Fruit fly (Drosophila melanogaster) whole organism, embryonic: ENCODE data around the gene CG34434.

Experiments used
- Aef1 ChIP-seq: fragments of 200-800 bp; sonication (Bioruptor generic); IDR thresholded peaks from 3 replicates; pipeline ENCODE4 v1.3.6; 2022; ENCODE audit warnings: missing biosample characterization, missing genetic modification characterization
- B-H2 ChIP-seq: fragments of 200-800 bp; sonication (Bioruptor generic); optimal IDR thresholded peaks from 2 replicates; lab custom pipeline; 2018; ENCODE audit warnings: missing biosample characterization, mild to moderate bottlenecking, missing genetic modification characterization
- BEAF-32 ChIP-seq: fragments of 200-800 bp; sonication (Bioruptor generic); optimal IDR thresholded peaks from 3 replicates; lab custom pipeline; 2017; ENCODE audit warnings: missing biosample characterization, missing genetic modification characterization, mild to moderate bottlenecking, moderate library complexity, missing genetic modification reagents
- Blimp-1 ChIP-seq: fragments of 200-800 bp; sonication (Bioruptor generic); optimal IDR thresholded peaks from 3 replicates; lab custom pipeline; 2018; ENCODE audit warnings: missing biosample characterization, missing genetic modification characterization, mild to moderate bottlenecking, moderate library complexity, missing genetic modification reagents
- C15 ChIP-seq: fragments of 200-800 bp; sonication (Bioruptor generic); IDR thresholded peaks from 3 replicates; pipeline ENCODE4 v1.3.6; 2022; ENCODE audit warnings: missing biosample characterization, missing genetic modification characterization
- CG10431 ChIP-seq: fragments of 200-800 bp; sonication (Bioruptor generic); optimal IDR thresholded peaks from 3 replicates; lab custom pipeline; 2018; ENCODE audit warnings: missing biosample characterization, mild to moderate bottlenecking, missing genetic modification characterization
- CG11247 ChIP-seq: fragments of 200-800 bp; sonication (Bioruptor generic); IDR thresholded peaks from 2 replicates; pipeline ENCODE4 v1.3.6; 2022; ENCODE audit warnings: missing biosample characterization, missing genetic modification characterization
- CG11504 ChIP-seq: fragments of 200-800 bp; sonication (Bioruptor generic); optimal IDR thresholded peaks from 3 replicates; lab custom pipeline; 2019; ENCODE audit warnings: missing biosample characterization, mild to moderate bottlenecking, missing genetic modification characterization, moderate library complexity
- CG14965 ChIP-seq: fragments of 200-800 bp; sonication (Bioruptor generic); optimal IDR thresholded peaks from 2 replicates; lab custom pipeline; 2016; ENCODE audit warnings: missing biosample characterization, missing genetic modification characterization, borderline replicate concordance
- CG15479 ChIP-seq: fragments of 200-800 bp; sonication (Bioruptor generic); optimal IDR thresholded peaks from 3 replicates; lab custom pipeline; 2019; ENCODE audit warnings: missing biosample characterization, mild to moderate bottlenecking, missing genetic modification characterization, moderate library complexity
- CG17186 ChIP-seq: fragments of 200-800 bp; sonication (Bioruptor generic); optimal IDR thresholded peaks from 3 replicates; lab custom pipeline; 2017; ENCODE audit warnings: missing biosample characterization, missing genetic modification reagents, missing genetic modification characterization
- CG17328 ChIP-seq: fragments of 200-800 bp; sonication (Bioruptor generic); IDR thresholded peaks from 2 replicates; pipeline ENCODE4 v1.3.6; 2022; ENCODE audit warnings: missing biosample characterization, missing genetic modification characterization
- CG17361 ChIP-seq: fragments of 200-800 bp; sonication (Bioruptor generic); IDR thresholded peaks from 3 replicates; pipeline ENCODE4 v1.3.6; 2022; ENCODE audit warnings: missing biosample characterization, missing genetic modification characterization
- CG17802 ChIP-seq: fragments of 200-800 bp; sonication (Bioruptor generic); optimal IDR thresholded peaks from 2 replicates; lab custom pipeline; 2018; ENCODE audit warnings: missing biosample characterization, mild to moderate bottlenecking, missing genetic modification characterization, moderate library complexity
- CG1792 ChIP-seq: fragments of 200-800 bp; sonication (Bioruptor generic); optimal IDR thresholded peaks from 2 replicates; lab custom pipeline; 2016; ENCODE audit warnings: missing biosample characterization, missing genetic modification characterization
- CG2875 ChIP-seq: fragments of 200-800 bp; sonication (Bioruptor generic); optimal IDR thresholded peaks from 2 replicates; lab custom pipeline; 2017; ENCODE audit warnings: missing biosample characterization, mild to moderate bottlenecking, missing genetic modification characterization, missing genetic modification reagents
- CG30403 ChIP-seq: fragments of 200-800 bp; sonication (Bioruptor generic); optimal IDR thresholded peaks from 3 replicates; lab custom pipeline; 2016; ENCODE audit warnings: missing biosample characterization, missing genetic modification characterization
- CG3281 ChIP-seq: fragments of 200-800 bp; sonication (Bioruptor generic); optimal IDR thresholded peaks from 3 replicates; lab custom pipeline; 2017; ENCODE audit warnings: missing biosample characterization, mild to moderate bottlenecking, missing genetic modification characterization
- CG34376 ChIP-seq: fragments of 200-800 bp; sonication (Bioruptor generic); optimal IDR thresholded peaks from 2 replicates; lab custom pipeline; 2018; ENCODE audit warnings: missing biosample characterization, mild to moderate bottlenecking, missing genetic modification characterization
- CG3838 ChIP-seq: fragments of 200-800 bp; sonication (Bioruptor generic); optimal IDR thresholded peaks from 3 replicates; lab custom pipeline; 2016; ENCODE audit warnings: missing biosample characterization, missing genetic modification characterization
- CG43689 ChIP-seq: fragments of 200-800 bp; sonication (Bioruptor generic); IDR thresholded peaks from 2 replicates; pipeline ENCODE4 v1.3.6; 2022; ENCODE audit warnings: missing biosample characterization, missing genetic modification characterization
- CG4707 ChIP-seq: fragments of 200-800 bp; sonication (Bioruptor generic); optimal IDR thresholded peaks from 2 replicates; lab custom pipeline; 2018; ENCODE audit warnings: missing biosample characterization, mild to moderate bottlenecking, missing genetic modification characterization, moderate library complexity
- CG5953 ChIP-seq: fragments of 200-800 bp; sonication (Bioruptor generic); IDR thresholded peaks from 2 replicates; pipeline ENCODE4 v1.3.6; 2022; ENCODE audit warnings: missing biosample characterization, missing genetic modification characterization
- CG7745 ChIP-seq: fragments of 200-800 bp; sonication (Bioruptor generic); optimal IDR thresholded peaks from 2 replicates; lab custom pipeline; 2018; ENCODE audit warnings: missing biosample characterization, mild to moderate bottlenecking, missing genetic modification characterization, moderate library complexity
- CG8765 ChIP-seq: fragments of 200-800 bp; sonication (Bioruptor generic); IDR thresholded peaks from 2 replicates; pipeline ENCODE4 v1.3.6; 2022; ENCODE audit warnings: missing biosample characterization, missing genetic modification characterization
- CG9727 ChIP-seq: fragments of 200-800 bp; sonication (Bioruptor generic); optimal IDR thresholded peaks from 3 replicates; lab custom pipeline; 2017; ENCODE audit warnings: missing biosample characterization, mild to moderate bottlenecking, missing genetic modification characterization
- Dref ChIP-seq: fragments of 200-800 bp; sonication (Bioruptor generic); IDR thresholded peaks from 2 replicates; pipeline ENCODE4 v1.3.6; 2022; ENCODE audit warnings: missing biosample characterization, missing genetic modification characterization
- Gug ChIP-seq: fragments of 200-800 bp; sonication (Bioruptor generic); IDR thresholded peaks from 4 replicates; pipeline ENCODE4 v1.3.6; 2022; ENCODE audit warnings: missing biosample characterization, missing genetic modification characterization
- Lim3 ChIP-seq: fragments of 200-800 bp; sonication (Bioruptor generic); IDR thresholded peaks from 2 replicates; pipeline ENCODE4 v1.3.6; 2022; ENCODE audit warnings: missing biosample characterization, missing genetic modification characterization
- Meics ChIP-seq: fragments of 200-800 bp; sonication (Bioruptor generic); optimal IDR thresholded peaks from 2 replicates; lab custom pipeline; 2017; ENCODE audit warnings: missing biosample characterization, mild to moderate bottlenecking, missing genetic modification characterization
- NC2α ChIP-seq: fragments of 200-800 bp; sonication (Bioruptor generic); optimal IDR thresholded peaks from 2 replicates; lab custom pipeline; 2016; ENCODE audit warnings: missing biosample characterization, missing genetic modification characterization
- Poxn ChIP-seq: fragments of 200-800 bp; sonication (Bioruptor generic); IDR thresholded peaks from 2 replicates; pipeline ENCODE4 v1.3.6; 2022; ENCODE audit warnings: missing biosample characterization, missing genetic modification characterization
- Scr ChIP-seq: fragments of 200-800 bp; sonication (Bioruptor generic); IDR thresholded peaks from 2 replicates; pipeline ENCODE4 v1.3.6; 2022; ENCODE audit warnings: missing biosample characterization, missing genetic modification characterization; ENCODE audit not compliant: partially characterized antibody
- YL-1 ChIP-seq: fragments of 200-800 bp; sonication (Bioruptor generic); optimal IDR thresholded peaks from 3 replicates; lab custom pipeline; 2017; ENCODE audit warnings: missing biosample characterization, mild to moderate bottlenecking, missing genetic modification characterization
- ac ChIP-seq: fragments of 200-800 bp; sonication (Bioruptor generic); optimal IDR thresholded peaks from 3 replicates; lab custom pipeline; 2017; ENCODE audit warnings: missing biosample characterization, mild to moderate bottlenecking, missing genetic modification characterization
- esg ChIP-seq: fragments of 200-800 bp; sonication (Bioruptor generic); conservative IDR thresholded peaks from 2 replicates; pipeline ENCODE4 v1.3.6; 2022; ENCODE audit warnings: missing biosample characterization, missing genetic modification characterization
- fd64A ChIP-seq: fragments of 200-800 bp; sonication (Bioruptor generic); optimal IDR thresholded peaks from 3 replicates; lab custom pipeline; 2018; ENCODE audit warnings: missing biosample characterization, mild to moderate bottlenecking, missing genetic modification characterization
- hbn ChIP-seq: fragments of 200-800 bp; sonication (Bioruptor generic); IDR thresholded peaks from 2 replicates; pipeline ENCODE4 v1.3.6; 2022; ENCODE audit warnings: missing biosample characterization, missing genetic modification characterization; ENCODE audit not compliant: partially characterized antibody
- hkb ChIP-seq, 2 experiments: fragments of 200-800 bp in 1 of 2; fragments of >200 bp in 1 of 2; sonication (Bioruptor generic) in 1 of 2; IDR thresholded peaks in 1 of 2; optimal IDR thresholded peaks in 1 of 2; 2 replicates each; pipeline versions ENCODE4 v1.3.6 to Lab custom; 2017 to 2022; ENCODE audit warnings: missing biosample characterization in 1 of 2, missing genetic modification characterization in 1 of 2
- kah ChIP-seq: fragments of 200-800 bp; sonication (Bioruptor generic); optimal IDR thresholded peaks from 2 replicates; lab custom pipeline; 2018; ENCODE audit warnings: missing biosample characterization, mild to moderate bottlenecking, missing genetic modification characterization
- p53 ChIP-seq: fragments of 200-800 bp; sonication (Bioruptor generic); optimal IDR thresholded peaks from 2 replicates; lab custom pipeline; 2016; ENCODE audit warnings: missing biosample characterization, missing genetic modification characterization
- phol ChIP-seq: fragments of 200-800 bp; sonication (Bioruptor generic); optimal IDR thresholded peaks from 3 replicates; lab custom pipeline; 2018; ENCODE audit warnings: missing biosample characterization, mild to moderate bottlenecking, missing genetic modification characterization, moderate library complexity
- pnt ChIP-seq: fragments of 200-800 bp; sonication (Bioruptor generic); optimal IDR thresholded peaks from 3 replicates; lab custom pipeline; 2016; ENCODE audit warnings: missing biosample characterization, missing genetic modification characterization
- repo ChIP-seq: fragments of 200-800 bp; sonication (Bioruptor generic); optimal IDR thresholded peaks from 2 replicates; lab custom pipeline; 2016; ENCODE audit warnings: missing biosample characterization, missing genetic modification characterization
- sens-2 ChIP-seq: fragments of 200-800 bp; sonication (Bioruptor generic); IDR thresholded peaks from 2 replicates; pipeline ENCODE4 v1.3.6; 2022; ENCODE audit warnings: missing biosample characterization, missing genetic modification characterization
- sob ChIP-seq: fragments of 200-800 bp; sonication (Bioruptor generic); IDR thresholded peaks from 2 replicates; pipeline ENCODE4 v1.3.6; 2022; ENCODE audit warnings: missing biosample characterization, missing genetic modification characterization
- tll ChIP-seq, 2 experiments: fragments of 200-800 bp in 1 of 2; fragments of >200 bp in 1 of 2; sonication (Bioruptor generic) in 1 of 2; optimal IDR thresholded peaks; 2 replicates each; lab custom pipeline; 2017 to 2019; ENCODE audit warnings: missing biosample characterization in 2 of 2, missing genetic modification characterization in 2 of 2, mild to moderate bottlenecking in 1 of 2, moderate library complexity in 1 of 2
- usp ChIP-seq: fragments of >200 bp; optimal IDR thresholded peaks from 2 replicates; lab custom pipeline; 2017; ENCODE audit warnings: missing biosample characterization, missing genetic modification characterization
- wek ChIP-seq: fragments of 200-800 bp; sonication (Bioruptor generic); optimal IDR thresholded peaks from 3 replicates; lab custom pipeline; 2018; ENCODE audit warnings: missing biosample characterization, mild to moderate bottlenecking, missing genetic modification characterization, moderate library complexity
- zfh2 ChIP-seq: fragments of 200-800 bp; sonication (Bioruptor generic); optimal IDR thresholded peaks from 2 replicates; lab custom pipeline; 2016; ENCODE audit warnings: missing biosample characterization, missing genetic modification characterization

The CG34434 gene

dm6 chrX:5638588-5638987 lies 22.4 kb upstream of the CG34434 start (continued):
- TF ChIP-seq CG3838, result no peak
- peak; percentile 36; the same call in 1 of the 2 replicates for TF ChIP-seq Poxn (GFP tag; lab: Robert Waterston, UW)
- TF ChIP-seq Aef1 (GFP tag; lab: Robert Waterston, UW), result peak; percentile 49; the same call in 1 of the 3 replicates
- peak; percentile 41 for TF ChIP-seq pnt (GFP tag; lab: Kevin White, UChicago)
- no peak for TF ChIP-seq C15 (GFP tag; lab: Robert Waterston, UW)
- TF ChIP-seq CG30403 (GFP tag; lab: Kevin White, UChicago), result peak; percentile 28
- TF ChIP-seq CG17186 (GFP tag; lab: Kevin White, UChicago), result no peak
- TF ChIP-seq CG5953 (GFP tag; lab: Robert Waterston, UW), result peak; percentile 60
- peak; percentile 42 for TF ChIP-seq CG9727 (GFP tag; lab: Kevin White, UChicago)
- TF ChIP-seq YL-1, result no peak
- peak; percentile 64 for TF ChIP-seq Meics (GFP tag; lab: Kevin White, UChicago)
- TF ChIP-seq sob (GFP tag; lab: Robert Waterston, UW), result peak; percentile 59; the same call in 1 of the 2 replicates
- no peak for TF ChIP-seq tll (GFP tag; optimal IDR thresholded peaks at IDR 0.05; lab: Kevin White, UChicago)
- peak; percentile 60 for TF ChIP-seq CG8765
- TF ChIP-seq NC2α, result no peak
- peak; percentile 61 for TF ChIP-seq CG11247 (GFP tag; lab: Robert Waterston, UW)
- TF ChIP-seq p53 (GFP tag; lab: Kevin White, UChicago), result no peak
- TF ChIP-seq CG3281 (GFP tag; lab: Kevin White, UChicago), result peak; percentile 57
- TF ChIP-seq CG17328 (GFP tag; lab: Robert Waterston, UW), result peak; percentile 88
- TF ChIP-seq Blimp-1 (GFP tag; lab: Kevin White, UChicago), result no peak
- peak; percentile 42 for TF ChIP-seq zfh2 (GFP tag; lab: Kevin White, UChicago)
- TF ChIP-seq phol (tag; lab: Kevin White, UChicago), result peak; percentile 37
- TF ChIP-seq CG7745 (tag; lab: Kevin White, UChicago), result no peak
- TF ChIP-seq hkb (optimal IDR thresholded peaks at IDR 0.05; lab: Kevin White, UChicago), result no peak
- TF ChIP-seq hkb (GFP tag; IDR thresholded peaks at IDR 0.05; lab: Robert Waterston, UW), result peak; percentile 69
- no peak for TF ChIP-seq sens-2
- TF ChIP-seq Scr, result no peak
- TF ChIP-seq B-H2 (GFP tag; lab: Kevin White, UChicago), result peak; percentile 51
- no peak for TF ChIP-seq CG14965 (GFP tag; lab: Kevin White, UChicago)
- TF ChIP-seq esg, result peak; percentile 64; the same call in 1 of the 2 replicates
- peak; percentile 43 for TF ChIP-seq CG11504 (tag; lab: Kevin White, UChicago)
- peak; percentile 13 for TF ChIP-seq CG1792 (GFP tag; lab: Kevin White, UChicago)
- no peak for TF ChIP-seq CG43689
- no peak for TF ChIP-seq Lim3 (GFP tag; lab: Robert Waterston, UW)
- TF ChIP-seq Dref (GFP tag; lab: Robert Waterston, UW), result no peak
- peak; percentile 54; the same call in 2 of the 4 replicates for TF ChIP-seq Gug (GFP tag; lab: Robert Waterston, UW)
- TF ChIP-seq BEAF-32 (GFP tag; lab: Kevin White, UChicago), result no peak
- TF ChIP-seq wek, result no peak
- TF ChIP-seq CG2875 (GFP tag; lab: Kevin White, UChicago), result no peak
- peak; percentile 40; the same call in 1 of the 3 replicates for TF ChIP-seq CG17361 (GFP tag; lab: Robert Waterston, UW)
- no peak for TF ChIP-seq CG15479 (GFP tag; lab: Kevin White, UChicago)
- TF ChIP-seq usp (GFP tag; lab: Kevin White, UChicago), result no peak
- no peak for TF ChIP-seq ac (GFP tag; lab: Kevin White, UChicago)
- TF ChIP-seq CG4707 (GFP tag; lab: Kevin White, UChicago), result peak; percentile 95
- no peak for TF ChIP-seq CG10431 (GFP tag; lab: Kevin White, UChicago)
- no peak for TF ChIP-seq kah (GFP tag; lab: Kevin White, UChicago)
- TF ChIP-seq repo (GFP tag; lab: Kevin White, UChicago), result peak; percentile 50
- TF ChIP-seq CG34376 (GFP tag; lab: Kevin White, UChicago), result peak; percentile 18
- TF ChIP-seq hbn (GFP tag; lab: Robert Waterston, UW), result no peak
- no peak for TF ChIP-seq fd64A (GFP tag; lab: Kevin White, UChicago)
- peak; percentile 15 for TF ChIP-seq CG17802 (tag; lab: Kevin White, UChicago)
